Fruit fly (Drosophila melanogaster) whole organism, adult: ENCODE results near the gene Eig71Eb.

Experiments used
- CG11617 ChIP-seq: fragments of 200-800 bp; sonication (Bioruptor generic); optimal IDR thresholded peaks from 2 replicates; lab custom pipeline; 2017; ENCODE audit warnings: mild to moderate bottlenecking, missing biosample characterization, missing genetic modification reagents, missing genetic modification characterization
- CG7045 ChIP-seq: fragments of 200-800 bp; sonication (Bioruptor generic); optimal IDR thresholded peaks from 2 replicates; lab custom pipeline; 2017; ENCODE audit warnings: missing biosample characterization, mild to moderate bottlenecking, missing genetic modification characterization
- kay ChIP-seq: fragments of 200-800 bp; sonication (Bioruptor generic); peaks from one replicate; lab custom pipeline; 2016; ENCODE audit warnings: missing biosample characterization, missing genetic modification characterization, borderline replicate concordance

DNA sequence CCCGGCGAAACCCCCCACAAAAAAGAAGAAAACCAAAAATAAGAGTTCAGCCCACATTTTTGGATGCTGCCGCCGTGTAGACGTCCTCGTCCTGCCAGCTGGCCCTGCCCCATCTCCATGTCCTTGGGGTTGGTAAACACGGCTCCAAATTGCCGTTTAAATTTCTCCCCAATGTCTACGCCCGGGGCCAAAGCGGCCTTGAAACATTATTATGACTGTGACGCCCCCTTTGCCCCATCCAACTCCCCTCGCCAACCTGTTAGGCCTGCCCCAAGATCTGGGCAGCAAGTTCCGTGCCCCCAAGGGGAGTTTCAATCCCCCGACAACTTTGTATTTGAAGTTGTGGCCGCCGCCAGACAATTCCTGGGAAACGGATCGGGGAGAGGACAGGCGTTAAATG, 32.8 kb upstream of the Eig71Eb start:
- TF ChIP-seq kay (GFP tag; lab: Kevin White, UChicago) = no peak
- no peak for TF ChIP-seq CG7045 (GFP tag; lab: Kevin White, UChicago)
- no peak for TF ChIP-seq CG11617 (GFP tag; lab: Kevin White, UChicago)
